Comparison of ENCODE assay signal across 1 fruit fly cellular context in the genomic region with DNA sequence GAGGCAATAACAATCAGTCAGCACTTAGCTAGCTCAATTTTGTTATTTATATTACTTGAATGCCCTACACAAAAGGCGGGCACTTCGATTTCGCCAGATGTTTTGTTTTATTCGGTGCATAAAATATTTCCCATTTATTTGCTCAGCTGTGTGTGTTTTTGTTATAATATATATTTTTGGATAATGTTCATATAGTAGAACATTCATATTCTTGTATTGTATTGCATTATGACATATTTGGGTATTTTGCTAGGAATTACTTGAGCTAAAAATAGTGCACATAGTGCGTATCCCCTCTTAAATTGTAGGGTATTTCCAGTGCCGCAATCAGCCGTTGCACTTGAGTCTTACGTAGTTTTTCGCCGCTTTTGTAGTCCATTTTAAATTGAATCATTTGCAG.
TF ChIP-seq lines count a peak whose summit lies in the region.

No protein-coding gene starts in this region.

TF ChIP-seq in whole organism, embryonic, 481 proteins besides CTCF, POLR2A, EP300 and RAD21 (continued from another document and continues in another):
- TF ChIP-seq tup (GFP tag; optimal IDR thresholded peaks at IDR 0.05; lab: Kevin White, UChicago) (no peak), CG7271 (tag; optimal IDR thresholded peaks at IDR 0.05; lab: Kevin White, UChicago) (no peak), CG6175 (GFP tag; IDR thresholded peaks at IDR 0.05; lab: Robert Waterston, UW) (no peak), CG9215 (GFP tag; IDR thresholded peaks at IDR 0.05; lab: Robert Waterston, UW) (no peak; the same call in 1 of the 2 replicates), fu2 (GFP tag; optimal IDR thresholded peaks at IDR 0.05; lab: Kevin White, UChicago) (no peak), CG2875 (GFP tag; optimal IDR thresholded peaks at IDR 0.05; lab: Kevin White, UChicago) (no peak), vnd (GFP tag; IDR thresholded peaks at IDR 0.05; lab: Robert Waterston, UW; ENCODE audit: partially characterized antibody) (no peak), p53 (GFP tag; optimal IDR thresholded peaks at IDR 0.05; lab: Kevin White, UChicago) (no peak), CG11398 (GFP tag; optimal IDR thresholded peaks at IDR 0.05; lab: Kevin White, UChicago) (no peak), CG17802 (tag; optimal IDR thresholded peaks at IDR 0.05; lab: Kevin White, UChicago) (no peak), gsb (GFP tag; IDR thresholded peaks at IDR 0.05; lab: Robert Waterston, UW) (no peak), CG13287 (GFP tag; IDR thresholded peaks at IDR 0.05; lab: Robert Waterston, UW; ENCODE audit: partially characterized antibody) (no peak), phol (tag; optimal IDR thresholded peaks at IDR 0.05; lab: Kevin White, UChicago) (peak; percentile 60), Hey (tag; optimal IDR thresholded peaks at IDR 0.05; lab: Kevin White, UChicago) (no peak), Myb (GFP tag; optimal IDR thresholded peaks at IDR 0.05; lab: Kevin White, UChicago) (no peak), CG4424 (GFP tag; optimal IDR thresholded peaks at IDR 0.05; lab: Kevin White, UChicago) (peak; percentile 17), B-H2 (GFP tag; optimal IDR thresholded peaks at IDR 0.05; lab: Kevin White, UChicago) (no peak), sob (GFP tag; IDR thresholded peaks at IDR 0.05; lab: Robert Waterston, UW) (peak; percentile 20; the same call in 1 of the 2 replicates), tna (GFP tag; IDR thresholded peaks at IDR 0.05; lab: Robert Waterston, UW; ENCODE audit: partially characterized antibody) (no peak), Atf-2 (GFP tag; optimal IDR thresholded peaks at IDR 0.05; lab: Kevin White, UChicago) (no peak), CG43689 (GFP tag; IDR thresholded peaks at IDR 0.05; lab: Robert Waterston, UW) (no peak), sc (optimal IDR thresholded peaks at IDR 0.05; lab: Kevin White, UChicago) (no peak), sc (GFP tag; optimal IDR thresholded peaks at IDR 0.05; lab: Kevin White, UChicago) (no peak), Optix (GFP tag; IDR thresholded peaks at IDR 0.05; lab: Robert Waterston, UW) (no peak), CG5180 (GFP tag; optimal IDR thresholded peaks at IDR 0.05; lab: Kevin White, UChicago) (peak; percentile 4), sens-2 (GFP tag; IDR thresholded peaks at IDR 0.05; lab: Robert Waterston, UW) (no peak), CG2712 (tag; optimal IDR thresholded peaks at IDR 0.05; lab: Kevin White, UChicago) (peak; percentile 58), CG12942 (GFP tag; optimal IDR thresholded peaks at IDR 0.05; lab: Kevin White, UChicago) (no peak), oc (tag; optimal IDR thresholded peaks at IDR 0.05; lab: Kevin White, UChicago) (no peak), HLH3B (GFP tag; IDR thresholded peaks at IDR 0.05; lab: Robert Waterston, UW) (no peak), TFAM (GFP tag; optimal IDR thresholded peaks at IDR 0.05; lab: Kevin White, UChicago) (no peak), CG15011 (GFP tag; optimal IDR thresholded peaks at IDR 0.05; lab: Kevin White, UChicago) (peak; percentile 19), CG11247 (GFP tag; IDR thresholded peaks at IDR 0.05; lab: Robert Waterston, UW) (no peak), Usf (GFP tag; optimal IDR thresholded peaks at IDR 0.05; lab: Kevin White, UChicago) (no peak), amos (GFP tag; IDR thresholded peaks at IDR 0.05; lab: Robert Waterston, UW; ENCODE audit: partially characterized antibody) (no peak), shn (GFP tag; optimal IDR thresholded peaks at IDR 0.05; lab: Kevin White, UChicago) (no peak), bowl (GFP tag; IDR thresholded peaks at IDR 0.05; lab: Robert Waterston, UW) (no peak), CG17186 (GFP tag; optimal IDR thresholded peaks at IDR 0.05; lab: Kevin White, UChicago) (no peak), CG10654 (GFP tag; optimal IDR thresholded peaks at IDR 0.05; lab: Kevin White, UChicago) (no peak), chn (GFP tag; optimal IDR thresholded peaks at IDR 0.05; lab: Kevin White, UChicago) (peak; percentile 10), lmd (GFP tag; IDR thresholded peaks at IDR 0.05; lab: Robert Waterston, UW) (peak; percentile 49), odd (GFP tag; optimal IDR thresholded peaks at IDR 0.05; lab: Kevin White, UChicago) (peak; percentile 36), Dref (GFP tag; IDR thresholded peaks at IDR 0.05; lab: Robert Waterston, UW) (no peak), stwl (tag; optimal IDR thresholded peaks at IDR 0.05; lab: Kevin White, UChicago) (no peak), abd-A (tag; optimal IDR thresholded peaks at IDR 0.05; lab: Kevin White, UChicago) (no peak), mam (GFP tag; optimal IDR thresholded peaks at IDR 0.05; lab: Kevin White, UChicago) (no peak), eyg (GFP tag; optimal IDR thresholded peaks at IDR 0.05; lab: Kevin White, UChicago) (no peak), HHEX (GFP tag; optimal IDR thresholded peaks at IDR 0.05; lab: Kevin White, UChicago) (peak; percentile 45), Fer3 (tag; optimal IDR thresholded peaks at IDR 0.05; lab: Kevin White, UChicago) (peak; percentile 45), CG18476 (GFP tag; optimal IDR thresholded peaks at IDR 0.05; lab: Kevin White, UChicago) (no peak), Dbx (GFP tag; IDR thresholded peaks at IDR 0.05; lab: Robert Waterston, UW) (peak; percentile 50; the same call in 1 of the 3 replicates), CG2116 (GFP tag; optimal IDR thresholded peaks at IDR 0.05; lab: Kevin White, UChicago) (no peak), aop (GFP tag; IDR thresholded peaks at IDR 0.05; lab: Robert Waterston, UW) (no peak), Hmr (GFP tag; optimal IDR thresholded peaks at IDR 0.05; lab: Kevin White, UChicago) (peak; percentile 30), CG10147 (GFP tag; optimal IDR thresholded peaks at IDR 0.05; lab: Kevin White, UChicago) (peak; percentile 45), MTF-1 (GFP tag; optimal IDR thresholded peaks at IDR 0.05; lab: Kevin White, UChicago; ENCODE audit: borderline replicate concordance) (no peak), GATAe (GFP tag; conservative IDR thresholded peaks at IDR 0.05; lab: Robert Waterston, UW) (no peak), nerfin-1 (tag; optimal IDR thresholded peaks at IDR 0.05; lab: Kevin White, UChicago) (peak; percentile 12), zen2 (GFP tag; IDR thresholded peaks at IDR 0.05; lab: Robert Waterston, UW; ENCODE audit: partially characterized antibody) (no peak), twi (tag; optimal IDR thresholded peaks at IDR 0.05; lab: Kevin White, UChicago) (no peak), fru (optimal IDR thresholded peaks at IDR 0.05; lab: Kevin White, UChicago) (no peak), CG3065 (GFP tag; optimal IDR thresholded peaks at IDR 0.05; lab: Kevin White, UChicago) (no peak), CG1603 (tag; optimal IDR thresholded peaks at IDR 0.05; lab: Kevin White, UChicago) (peak; percentile 40), CG6683 (GFP tag; optimal IDR thresholded peaks at IDR 0.05; lab: Kevin White, UChicago) (no peak), esg (GFP tag; conservative IDR thresholded peaks at IDR 0.05; lab: Robert Waterston, UW) (peak; percentile 29; the same call in 1 of the 2 replicates), sim (GFP tag; IDR thresholded peaks at IDR 0.05; lab: Robert Waterston, UW) (no peak), tap (tag; optimal IDR thresholded peaks at IDR 0.05; lab: Kevin White, UChicago) (peak; percentile 54), vvl (GFP tag; IDR thresholded peaks at IDR 0.05; lab: Robert Waterston, UW) (peak; percentile 44; the same call in 1 of the 2 replicates), Rx (GFP tag; IDR thresholded peaks at IDR 0.05; lab: Robert Waterston, UW) (no peak), lbe (GFP tag; optimal IDR thresholded peaks at IDR 0.05; lab: Kevin White, UChicago) (peak; percentile 31), CG13424 (tag; optimal IDR thresholded peaks at IDR 0.05; lab: Kevin White, UChicago) (peak; percentile 64), psq (GFP tag; optimal IDR thresholded peaks at IDR 0.05; lab: Kevin White, UChicago) (no peak), CG10462 (GFP tag; optimal IDR thresholded peaks at IDR 0.05; lab: Kevin White, UChicago) (no peak), CG11560 (tag; IDR thresholded peaks at IDR 0.05; lab: Robert Waterston, UW) (no peak), CG6765 (GFP tag; optimal IDR thresholded peaks at IDR 0.05; lab: Kevin White, UChicago) (no peak), Spps (tag; optimal IDR thresholded peaks at IDR 0.05; lab: Kevin White, UChicago) (no peak), dpn (GFP tag; optimal IDR thresholded peaks at IDR 0.05; lab: Kevin White, UChicago) (peak in 1 of 2 experiments; percentile 43), CG9932 (GFP tag; IDR thresholded peaks at IDR 0.05; lab: Robert Waterston, UW) (0 out of 2 replicates have a peak, but pooled peaks have one; percentile 21), CG3847 (GFP tag; IDR thresholded peaks at IDR 0.05; lab: Robert Waterston, UW) (peak; percentile 48), pita (GFP tag; optimal IDR thresholded peaks at IDR 0.05; lab: Kevin White, UChicago) (no peak), tin (GFP tag; optimal IDR thresholded peaks at IDR 0.05; lab: Kevin White, UChicago) (peak; percentile 9), CG8359 (GFP tag; optimal IDR thresholded peaks at IDR 0.05; lab: Kevin White, UChicago; ENCODE audit: borderline replicate concordance) (no peak), CG3163 (GFP tag; optimal IDR thresholded peaks at IDR 0.05; lab: Kevin White, UChicago) (no peak), Mad (GFP tag; optimal IDR thresholded peaks at IDR 0.05; lab: Kevin White, UChicago) (no peak), Fer2 (tag; optimal IDR thresholded peaks at IDR 0.05; lab: Kevin White, UChicago) (peak; percentile 30), H15 (GFP tag; IDR thresholded peaks at IDR 0.05; lab: Robert Waterston, UW) (0 out of 3 replicates have a peak, but pooled peaks have one; percentile 43), pfk (GFP tag; optimal IDR thresholded peaks at IDR 0.05; lab: Kevin White, UChicago) (no peak), ranshi (GFP tag; IDR thresholded peaks at IDR 0.05; lab: Robert Waterston, UW) (no peak; the same call in 1 of the 2 replicates), ftz-f1 (GFP tag; optimal IDR thresholded peaks at IDR 0.05; lab: Kevin White, UChicago) (no peak), knrl (GFP tag; IDR thresholded peaks at IDR 0.05; lab: Robert Waterston, UW; ENCODE audit: partially characterized antibody) (no peak), klu (GFP tag; IDR thresholded peaks at IDR 0.05; lab: Robert Waterston, UW) (no peak), Camta (GFP tag; optimal IDR thresholded peaks at IDR 0.05; lab: Kevin White, UChicago) (no peak), CG12071 (GFP tag; optimal IDR thresholded peaks at IDR 0.05; lab: Kevin White, UChicago) (no peak), CG7786 (GFP tag; optimal IDR thresholded peaks at IDR 0.05; lab: Kevin White, UChicago) (no peak), Sry-δ (GFP tag; optimal IDR thresholded peaks at IDR 0.05; lab: Kevin White, UChicago) (no peak), Dfd (GFP tag; optimal IDR thresholded peaks at IDR 0.05; lab: Kevin White, UChicago) (no peak), zfh1 (GFP tag; IDR thresholded peaks at IDR 0.05; lab: Robert Waterston, UW) (no peak), chinmo (GFP tag; IDR thresholded peaks at IDR 0.05; lab: Robert Waterston, UW; ENCODE audit: partially characterized antibody) (no peak), HLHmδ (GFP tag; optimal IDR thresholded peaks at IDR 0.05; lab: Kevin White, UChicago) (no peak), Ravus (GFP tag; IDR thresholded peaks at IDR 0.05; lab: Robert Waterston, UW) (no peak), fd102C (GFP tag; optimal IDR thresholded peaks at IDR 0.05; lab: Kevin White, UChicago) (no peak), Tbp (GFP tag; optimal IDR thresholded peaks at IDR 0.05; lab: Kevin White, UChicago) (no peak), CG6854 (GFP tag; optimal IDR thresholded peaks at IDR 0.05; lab: Kevin White, UChicago) (no peak), Atf6 (GFP tag; IDR thresholded peaks at IDR 0.05; lab: Robert Waterston, UW) (0 out of 2 replicates have a peak, but pooled peaks have one; percentile 62), bab2 (GFP tag; optimal IDR thresholded peaks at IDR 0.05; lab: Kevin White, UChicago) (peak; percentile 7), CG9817 (tag; optimal IDR thresholded peaks at IDR 0.05; lab: Kevin White, UChicago) (peak; percentile 49), ttk (GFP tag; IDR thresholded peaks at IDR 0.05; lab: Robert Waterston, UW) (no peak), CG16863 (GFP tag; optimal IDR thresholded peaks at IDR 0.05; lab: Kevin White, UChicago) (no peak), CG17359 (tag; optimal IDR thresholded peaks at IDR 0.05; lab: Kevin White, UChicago) (peak; percentile 46), CG13624 (GFP tag; optimal IDR thresholded peaks at IDR 0.05; lab: Kevin White, UChicago) (no peak), CG1647 (GFP tag; optimal IDR thresholded peaks at IDR 0.05; lab: Kevin White, UChicago) (no peak), PHDP (tag; optimal IDR thresholded peaks at IDR 0.05; lab: Kevin White, UChicago) (peak; percentile 64), CG4617 (GFP tag; optimal IDR thresholded peaks at IDR 0.05; lab: Kevin White, UChicago; ENCODE audit: borderline replicate concordance) (no peak), CG42726 (GFP tag; IDR thresholded peaks at IDR 0.05; lab: Robert Waterston, UW; ENCODE audit: partially characterized antibody) (no peak), Gsc (GFP tag; IDR thresholded peaks at IDR 0.05; lab: Robert Waterston, UW) (no peak), row (GFP tag; IDR thresholded peaks at IDR 0.05; lab: Robert Waterston, UW) (peak; percentile 74), CG12155 (GFP tag; optimal IDR thresholded peaks at IDR 0.05; lab: Kevin White, UChicago) (no peak), dimm (GFP tag; IDR thresholded peaks at IDR 0.05; lab: Robert Waterston, UW) (no peak), repo (GFP tag; optimal IDR thresholded peaks at IDR 0.05; lab: Kevin White, UChicago) (no peak), Dek (tag; optimal IDR thresholded peaks at IDR 0.05; lab: Kevin White, UChicago) (peak; percentile 28), H2.0 (GFP tag; IDR thresholded peaks at IDR 0.05; lab: Robert Waterston, UW) (peak; percentile 32; the same call in 1 of the 2 replicates), Trl (optimal IDR thresholded peaks at IDR 0.05; lab: Kevin White, UChicago) (no peak), Trl (GFP tag; optimal IDR thresholded peaks at IDR 0.05; lab: Kevin White, UChicago) (no peak), Bdp1 (GFP tag; optimal IDR thresholded peaks at IDR 0.05; lab: Kevin White, UChicago) (no peak), grn (GFP tag; optimal IDR thresholded peaks at IDR 0.05; lab: Kevin White, UChicago) (no peak), CG7839 (tag; optimal IDR thresholded peaks at IDR 0.05; lab: Kevin White, UChicago) (peak; percentile 65), wdn (GFP tag; IDR thresholded peaks at IDR 0.05; lab: Robert Waterston, UW) (no peak), pnt (GFP tag; optimal IDR thresholded peaks at IDR 0.05; lab: Kevin White, UChicago) (peak; percentile 23), bbx (GFP tag; IDR thresholded peaks at IDR 0.05; lab: Robert Waterston, UW; ENCODE audit: partially characterized antibody) (no peak), CG3726 (GFP tag; IDR thresholded peaks at IDR 0.05; lab: Robert Waterston, UW) (no peak)
